Fruit fly (Drosophila melanogaster) whole organism, adult: ENCODE measurements around the gene Drsl4.

ENCODE experiments used
- CG1620 ChIP-seq: fragments of 200-800 bp; sonication (Bioruptor generic); optimal IDR thresholded peaks from 2 replicates; lab custom pipeline; 2016; ENCODE audit warnings: missing biosample characterization, missing genetic modification characterization
- Clk ChIP-seq: fragments of 200-800 bp; sonication (Bioruptor generic); optimal IDR thresholded peaks from 2 replicates; lab custom pipeline; 2017; ENCODE audit warnings: missing biosample characterization, missing genetic modification characterization
- cic ChIP-seq: fragments of 200-800 bp; sonication (Bioruptor generic); optimal IDR thresholded peaks from 2 replicates; lab custom pipeline; 2017; ENCODE audit warnings: missing biosample characterization, mild to moderate bottlenecking, missing genetic modification characterization, moderate library complexity
- kay ChIP-seq: fragments of 200-800 bp; sonication (Bioruptor generic); peaks from one replicate; lab custom pipeline; 2016; ENCODE audit warnings: missing biosample characterization, missing genetic modification characterization, borderline replicate concordance

dm6 chr3L:3314696-3315095 is 724 bp upstream of the Drsl4 start, which contains the start of gene Drsl3:
- TF ChIP-seq kay (no peak), CG1620 (GFP tag; lab: Kevin White, UChicago) (no peak), cic (GFP tag; lab: Kevin White, UChicago) (no peak), Clk (GFP tag; lab: Kevin White, UChicago) (no peak)
